Fruit fly (Drosophila melanogaster): Measurements from ENCODE around the gene Mi-2.

The Mi-2 gene

dm6 chr3L:19929051-19929718, 19.2 kb upstream of the Mi-2 start:
- TF ChIP-seq Drgx (GFP tag; IDR thresholded peaks at IDR 0.05): peak; percentile 45; the same call in 1 of the 2 replicates
- peak; percentile 17 for TF ChIP-seq zfh2 (GFP tag; optimal IDR thresholded peaks at IDR 0.05)
- no peak for TF ChIP-seq gcm2 (GFP tag; optimal IDR thresholded peaks at IDR 0.05)
- no peak for TF ChIP-seq CG34422 (GFP tag; IDR thresholded peaks at IDR 0.05)
- peak in 1 of 2 experiments; percentile 78 for TF ChIP-seq Trl (optimal IDR thresholded peaks at IDR 0.05)
- no peak for TF ChIP-seq Trl (GFP tag; optimal IDR thresholded peaks at IDR 0.05)
- no peak for TF ChIP-seq pnt (GFP tag; optimal IDR thresholded peaks at IDR 0.05)
- TF ChIP-seq chinmo (GFP tag; IDR thresholded peaks at IDR 0.05; ENCODE audit: partially characterized antibody): peak; percentile 74; the same call in 1 of the 4 replicates
- no peak for TF ChIP-seq hkb (optimal IDR thresholded peaks at IDR 0.05)
- TF ChIP-seq hkb (GFP tag; IDR thresholded peaks at IDR 0.05): no peak
- TF ChIP-seq CG2199 (GFP tag; IDR thresholded peaks at IDR 0.05): 0 out of 3 replicates have a peak, but pooled peaks have one; percentile 49
- TF ChIP-seq CG17359 (tag; optimal IDR thresholded peaks at IDR 0.05): peak; percentile 8
- TF ChIP-seq CG7963 (GFP tag; IDR thresholded peaks at IDR 0.05; ENCODE audit: partially characterized antibody): no peak
- no peak for TF ChIP-seq CG14050 (GFP tag; IDR thresholded peaks at IDR 0.05)
- TF ChIP-seq Hmr (GFP tag; optimal IDR thresholded peaks at IDR 0.05): peak; percentile 21
- peak; percentile 32 for TF ChIP-seq CG7839 (tag; optimal IDR thresholded peaks at IDR 0.05)
- TF ChIP-seq sr (GFP tag; IDR thresholded peaks at IDR 0.05): no peak
- TF ChIP-seq sob (GFP tag; IDR thresholded peaks at IDR 0.05): no peak
- no peak for TF ChIP-seq CG1529 (GFP tag; optimal IDR thresholded peaks at IDR 0.05)
- TF ChIP-seq CG17328 (GFP tag; IDR thresholded peaks at IDR 0.05): no peak
- no peak for TF ChIP-seq Lim3 (GFP tag; IDR thresholded peaks at IDR 0.05)
- TF ChIP-seq ara (GFP tag; IDR thresholded peaks at IDR 0.05): no peak
- TF ChIP-seq CG10209 (GFP tag; optimal IDR thresholded peaks at IDR 0.05): peak; percentile 40
- no peak for TF ChIP-seq nerfin-2 (GFP tag; IDR thresholded peaks at IDR 0.05; ENCODE audit: partially characterized antibody)
- no peak for TF ChIP-seq CG14014 (GFP tag; IDR thresholded peaks at IDR 0.05)
- TF ChIP-seq CG17361 (GFP tag; IDR thresholded peaks at IDR 0.05): peak; percentile 39; the same call in 1 of the 3 replicates
- TF ChIP-seq CG2712 (tag; optimal IDR thresholded peaks at IDR 0.05): peak; percentile 8
- TF ChIP-seq sens-2 (GFP tag; IDR thresholded peaks at IDR 0.05): no peak
- TF ChIP-seq sd (tag; optimal IDR thresholded peaks at IDR 0.05): peak; percentile 88
- TF ChIP-seq CG17612 (GFP tag; IDR thresholded peaks at IDR 0.05): no peak
- TF ChIP-seq gem (tag; optimal IDR thresholded peaks at IDR 0.05): peak; percentile 58
- peak in 1 of 2 experiments; percentile 16 for TF ChIP-seq Eip74EF (GFP tag; optimal IDR thresholded peaks at IDR 0.05)
- peak; percentile 13 for TF ChIP-seq CG6813 (GFP tag; optimal IDR thresholded peaks at IDR 0.05)
- no peak for TF ChIP-seq fu2 (GFP tag; optimal IDR thresholded peaks at IDR 0.05)
- TF ChIP-seq CG16779 (GFP tag; IDR thresholded peaks at IDR 0.05): no peak
- no peak for TF ChIP-seq bcd (GFP tag; optimal IDR thresholded peaks at IDR 0.05)
- TF ChIP-seq Blimp-1 (GFP tag; optimal IDR thresholded peaks at IDR 0.05): peak; percentile 28
- TF ChIP-seq Atf3 (GFP tag; optimal IDR thresholded peaks at IDR 0.05): no peak
- TF ChIP-seq Fer3 (tag; optimal IDR thresholded peaks at IDR 0.05): peak; percentile 47
- TF ChIP-seq YL-1 (GFP tag; optimal IDR thresholded peaks at IDR 0.05): no peak
- no peak for TF ChIP-seq Hsf (GFP tag; optimal IDR thresholded peaks at IDR 0.05)
- TF ChIP-seq Deaf1 (tag; optimal IDR thresholded peaks at IDR 0.05): peak; percentile 65
- peak; percentile 39 for TF ChIP-seq row (GFP tag; IDR thresholded peaks at IDR 0.05)
- TF ChIP-seq CG15269 (tag; optimal IDR thresholded peaks at IDR 0.05): peak; percentile 44
- peak; percentile 8 for TF ChIP-seq tio (GFP tag; optimal IDR thresholded peaks at IDR 0.05)
- peak; percentile 3 for TF ChIP-seq Sox100B (GFP tag; optimal IDR thresholded peaks at IDR 0.05)
- no peak for TF ChIP-seq CG16863 (GFP tag; optimal IDR thresholded peaks at IDR 0.05)
- no peak for TF ChIP-seq CG2129 (GFP tag; IDR thresholded peaks at IDR 0.05; ENCODE audit: partially characterized antibody)
- peak; percentile 88 for TF ChIP-seq CG1832 (GFP tag; optimal IDR thresholded peaks at IDR 0.05)
- TF ChIP-seq ftz-f1 (GFP tag; optimal IDR thresholded peaks at IDR 0.05): no peak

All from whole organism, embryonic.